Fruit fly (Drosophila melanogaster) S2 (cell line): ENCODE results near the gene CG12818.
"Not testable (repeated sequence)": the region's sequence is repeated elsewhere in the genome, so short reads cannot be mapped to it uniquely, and the experiment has no call there.

Source experiments
- CG8478 ChIP-seq: fragments of >200 bp; optimal IDR thresholded peaks from 2 replicates; lab custom pipeline; 2018
- CTCF ChIP-seq, 2 experiments: fragments of >200 bp; optimal IDR thresholded peaks; 2 replicates each; lab custom pipeline; 2018

CG12818 gene

DNA sequence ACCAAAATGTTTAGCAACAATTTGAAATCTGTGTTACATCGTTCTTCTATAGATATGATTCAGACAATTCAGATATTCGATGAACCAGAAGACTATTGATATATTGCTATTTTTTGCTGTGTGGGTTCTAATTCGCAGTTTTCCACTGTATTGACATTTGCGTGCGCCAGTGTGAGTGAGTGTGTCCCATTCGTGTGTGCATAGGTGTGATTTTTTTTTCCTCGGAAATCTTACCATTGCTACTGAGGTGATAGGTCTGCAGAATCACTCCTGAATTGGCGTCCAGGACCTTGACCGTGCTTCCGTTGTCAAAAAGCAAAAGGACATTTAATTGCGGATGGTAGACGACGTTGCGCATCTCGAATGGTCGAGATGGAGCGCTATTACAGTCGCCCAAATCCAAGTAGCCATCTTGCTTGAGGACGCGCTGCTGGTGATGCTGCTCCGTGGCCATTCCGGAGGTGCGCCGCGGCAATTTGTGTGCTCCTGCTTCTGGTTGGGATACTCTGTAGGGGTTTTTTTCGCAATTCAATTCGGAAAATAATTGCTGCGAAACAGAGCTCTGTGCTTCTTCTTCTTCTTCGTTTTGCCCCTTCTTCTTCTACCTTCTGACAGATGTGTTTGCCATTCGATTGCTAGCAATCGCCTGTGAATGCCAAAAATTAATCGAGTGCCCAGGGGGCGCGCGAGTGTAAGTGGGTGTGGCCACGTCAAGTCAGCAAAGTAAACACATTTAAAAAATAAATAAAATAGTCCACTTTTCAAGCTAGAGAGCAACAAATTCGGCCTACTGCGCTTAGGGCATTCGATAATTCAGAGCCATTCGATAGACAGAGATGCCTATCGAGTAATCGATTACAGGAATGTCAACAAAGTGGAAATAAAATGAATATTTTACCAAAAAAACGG, at the start of gene CG12818, which contains the start of gene Bruce:
CG12818 (plus strand) TSS at position 848 of the 909 bp plus-strand sequence.
Bruce (minus strand) TSS at position 620 of the 909 bp plus-strand sequence.
- TF ChIP-seq CTCF (optimal IDR thresholded peaks at IDR 0.05; lab: Kevin White, UChicago) (peak in 1 of 2 experiments; percentile 43), CG8478 (lab: Kevin White, UChicago) (no peak)

DNA sequence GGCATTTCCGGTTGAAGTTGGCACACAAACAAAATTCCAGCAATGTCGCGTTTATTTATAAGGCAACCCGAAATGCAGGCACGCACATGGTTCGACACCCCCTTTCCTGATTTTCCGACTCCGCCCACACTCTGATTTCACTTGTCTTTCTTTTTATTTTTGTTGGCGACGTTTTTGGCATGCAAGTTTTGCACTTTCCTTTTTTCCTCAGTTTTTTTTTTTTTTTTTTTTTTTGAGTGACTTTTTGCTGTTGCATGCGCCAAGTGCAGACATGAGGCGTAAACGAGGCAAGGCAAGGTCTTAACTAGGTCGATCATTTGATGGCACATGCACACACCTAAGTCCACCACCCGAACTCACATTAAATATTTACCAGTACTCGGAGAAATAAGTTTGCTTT, 49.3 kb upstream of the CG12818 start:
- no peak for TF ChIP-seq CG8478 (lab: Kevin White, UChicago)
- TF ChIP-seq CTCF (optimal IDR thresholded peaks at IDR 0.05; lab: Kevin White, UChicago): no peak

DNA sequence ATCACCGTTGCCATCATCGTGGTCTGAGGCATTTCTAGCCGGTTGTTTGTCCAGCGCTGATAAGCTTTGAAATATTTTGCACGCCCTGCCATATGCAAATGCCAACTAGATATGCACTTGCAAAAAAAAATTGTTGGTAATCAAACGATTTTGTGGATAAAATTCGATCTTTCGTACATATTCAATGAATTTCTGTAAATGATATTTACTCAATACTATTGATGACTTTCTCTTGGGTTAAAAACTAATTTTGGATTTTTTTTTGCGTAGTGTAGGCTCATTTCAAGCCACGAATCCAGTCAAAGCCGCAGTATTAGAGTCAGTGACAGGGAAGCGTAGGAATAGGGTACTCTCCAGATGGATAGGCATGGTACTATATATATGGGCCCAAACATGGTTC, 48.3 kb upstream of the CG12818 start:
- no peak for TF ChIP-seq CTCF (optimal IDR thresholded peaks at IDR 0.05; lab: Kevin White, UChicago)
- TF ChIP-seq CG8478 (lab: Kevin White, UChicago): no peak

DNA sequence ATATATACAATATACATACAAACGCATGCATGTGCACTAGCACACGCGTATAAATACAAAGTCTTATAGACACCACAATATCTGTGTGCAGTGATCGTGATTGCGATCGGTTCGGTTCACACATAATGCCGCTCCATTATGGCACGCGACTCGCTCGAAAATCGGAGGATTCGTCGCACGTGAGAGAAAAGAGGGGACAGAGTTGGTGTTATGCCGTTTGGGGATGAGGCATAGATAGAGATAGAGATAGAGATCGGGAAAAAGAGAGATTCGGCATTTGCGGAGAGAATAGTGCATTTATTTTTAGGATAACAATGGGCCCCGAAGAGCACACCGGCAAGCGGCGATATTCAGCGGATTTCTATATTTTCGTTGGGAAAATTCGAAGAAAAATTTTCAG, 47.2 kb upstream of the CG12818 start:
- TF ChIP-seq CTCF (optimal IDR thresholded peaks at IDR 0.05; lab: Kevin White, UChicago): no peak
- no peak for TF ChIP-seq CG8478 (lab: Kevin White, UChicago)

DNA sequence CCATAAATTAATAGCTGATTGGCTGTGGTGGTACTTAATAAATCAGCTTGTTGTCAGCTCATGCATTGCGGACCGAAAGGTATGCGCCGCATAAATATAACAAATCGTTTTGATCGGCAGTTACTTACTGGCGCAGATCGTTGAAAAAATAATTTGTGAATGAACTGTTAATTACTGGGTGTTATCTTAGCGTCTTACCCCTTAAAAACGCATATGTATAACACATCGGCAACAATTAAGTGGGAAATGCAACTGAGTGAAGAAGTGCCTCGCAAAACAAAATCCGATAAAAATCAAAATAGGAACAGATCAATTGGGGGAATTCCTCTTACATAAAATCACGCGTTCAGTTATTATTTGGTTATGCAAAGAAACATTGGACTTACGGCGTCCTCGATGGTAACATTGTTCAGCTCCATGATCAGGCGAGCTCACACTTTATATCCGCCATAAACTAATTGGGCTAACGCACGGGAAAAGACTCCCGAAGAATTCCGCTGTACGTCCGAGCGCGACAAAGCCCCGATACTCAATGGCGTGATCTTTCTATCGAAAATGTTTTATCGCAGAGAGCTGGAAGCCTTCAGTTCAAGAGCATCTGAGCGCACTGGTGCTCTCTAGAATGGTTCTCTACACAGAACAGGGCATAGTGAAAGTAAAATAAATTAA, 20.2 kb upstream of the CG12818 start, which contains the start of gene CG6293:
CG6293 (minus strand) TSS at position 538 of the 669 bp plus-strand sequence.
- TF ChIP-seq CTCF (optimal IDR thresholded peaks at IDR 0.05; lab: Kevin White, UChicago) (no peak), CG8478 (lab: Kevin White, UChicago) (no peak)

DNA sequence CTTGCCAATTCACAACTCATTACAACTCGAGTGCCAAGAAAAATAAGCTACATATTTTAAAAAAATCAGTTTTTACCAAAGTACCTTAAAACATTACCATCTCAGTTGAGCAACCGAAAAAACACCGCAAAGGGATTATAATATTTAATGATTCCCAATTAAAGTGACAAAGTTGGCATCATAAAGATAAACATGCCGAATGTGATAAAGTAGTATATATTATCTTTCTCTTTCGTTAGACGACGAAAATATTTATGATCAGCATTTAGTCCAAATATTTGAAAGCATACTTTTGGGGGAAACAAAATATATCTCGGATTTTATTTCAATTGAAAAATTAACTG, 19.7 kb upstream of the CG12818 start:
- TF ChIP-seq CG8478 (lab: Kevin White, UChicago) (no peak), CTCF (optimal IDR thresholded peaks at IDR 0.05; lab: Kevin White, UChicago) (no peak)

DNA sequence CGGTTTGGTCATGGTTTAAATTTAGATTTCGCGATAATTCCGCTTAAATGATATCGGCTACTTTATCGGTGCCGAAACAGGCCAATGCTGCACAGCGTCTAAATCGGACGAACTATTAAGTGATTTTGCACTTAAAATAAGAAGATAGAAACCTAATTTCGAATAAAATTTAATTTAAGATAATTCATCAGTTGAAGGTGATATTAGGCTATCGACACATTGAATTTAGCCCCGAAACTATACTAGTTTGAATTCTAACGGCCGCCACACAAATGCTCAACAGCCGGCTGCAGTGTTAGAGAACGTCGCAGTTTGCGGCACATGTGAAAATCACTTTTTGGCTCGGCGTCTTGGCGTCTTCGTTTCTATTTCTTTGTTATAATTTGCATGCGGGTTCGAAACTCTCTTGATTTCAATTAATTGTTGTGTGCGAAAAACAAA, 1.5 kb downstream of the CG12818 start, which contains the start of gene sle:
sle (plus strand) TSS at position 293 of the 441 bp plus-strand sequence.
- TF ChIP-seq CG8478 (lab: Kevin White, UChicago) (no peak), CTCF (optimal IDR thresholded peaks at IDR 0.05; lab: Kevin White, UChicago) (no peak)

DNA sequence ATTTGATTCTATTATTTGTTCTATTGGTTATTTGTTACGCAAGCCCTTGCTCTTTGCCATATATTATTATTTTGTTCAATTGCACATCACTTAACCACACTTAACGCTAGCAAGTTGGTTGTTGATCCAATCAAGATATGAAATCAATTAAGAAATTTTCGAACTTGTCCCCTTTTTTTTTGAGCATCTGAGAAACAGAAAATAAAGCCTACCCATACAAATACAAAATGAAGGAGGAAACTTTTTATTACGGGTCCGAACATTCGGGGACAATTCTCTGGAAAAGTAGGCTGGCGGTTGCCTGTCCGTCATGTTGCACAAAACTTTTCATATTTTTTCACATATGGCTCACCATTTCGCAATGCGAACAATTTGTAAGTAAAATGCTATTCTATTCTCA, 6.7 kb downstream of the CG12818 start, which contains the start of gene CG12592:
CG12592 (plus strand) TSS at position 301 of the 400 bp plus-strand sequence.
- TF ChIP-seq CTCF (optimal IDR thresholded peaks at IDR 0.05; lab: Kevin White, UChicago); CG8478 (lab: Kevin White, UChicago): not testable (repeated sequence)

DNA sequence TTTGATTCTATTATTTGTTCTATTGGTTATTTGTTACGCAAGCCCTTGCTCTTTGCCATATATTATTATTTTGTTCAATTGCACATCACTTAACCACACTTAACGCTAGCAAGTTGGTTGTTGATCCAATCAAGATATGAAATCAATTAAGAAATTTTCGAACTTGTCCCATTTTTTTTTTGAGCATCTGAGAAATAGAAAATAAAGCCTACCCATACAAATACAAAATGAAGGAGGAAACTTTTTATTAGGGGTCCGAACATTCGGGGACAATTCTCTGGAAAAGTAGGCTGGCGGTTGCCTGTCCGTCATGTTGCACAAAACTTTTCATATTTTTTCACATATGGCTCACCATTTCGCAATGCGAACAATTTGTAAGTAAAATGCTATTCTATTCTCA, 9.3 kb downstream of the CG12818 start, which contains the start of gene CG18545:
CG18545 (plus strand) TSS at position 301 of the 400 bp plus-strand sequence.
- TF ChIP-seq CTCF (optimal IDR thresholded peaks at IDR 0.05; lab: Kevin White, UChicago); CG8478 (lab: Kevin White, UChicago): not testable (repeated sequence)

DNA sequence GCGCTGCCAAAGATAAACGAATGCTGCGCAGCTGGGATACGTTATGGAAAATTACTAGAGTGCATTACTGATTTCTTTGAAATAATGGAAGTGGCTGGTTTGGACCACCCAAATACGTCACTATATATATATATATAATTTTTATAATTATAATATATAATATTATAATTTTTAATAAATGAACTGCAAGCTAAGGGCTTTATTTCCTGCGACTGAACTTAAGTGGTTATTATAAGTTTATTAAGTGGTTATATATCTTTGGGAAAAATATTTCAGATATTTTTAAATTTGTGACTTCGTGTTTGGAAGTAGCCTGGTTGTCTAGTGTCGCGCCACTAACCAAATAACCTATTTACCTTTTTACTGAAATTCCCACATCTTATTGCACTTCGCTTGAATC, 17.1 kb downstream of the CG12818 start, which contains the start of gene CG31406:
CG31406 (plus strand) TSS at position 301 of the 400 bp plus-strand sequence.
- not testable (repeated sequence) for TF ChIP-seq CTCF (optimal IDR thresholded peaks at IDR 0.05; lab: Kevin White, UChicago); CG8478 (lab: Kevin White, UChicago)

DNA sequence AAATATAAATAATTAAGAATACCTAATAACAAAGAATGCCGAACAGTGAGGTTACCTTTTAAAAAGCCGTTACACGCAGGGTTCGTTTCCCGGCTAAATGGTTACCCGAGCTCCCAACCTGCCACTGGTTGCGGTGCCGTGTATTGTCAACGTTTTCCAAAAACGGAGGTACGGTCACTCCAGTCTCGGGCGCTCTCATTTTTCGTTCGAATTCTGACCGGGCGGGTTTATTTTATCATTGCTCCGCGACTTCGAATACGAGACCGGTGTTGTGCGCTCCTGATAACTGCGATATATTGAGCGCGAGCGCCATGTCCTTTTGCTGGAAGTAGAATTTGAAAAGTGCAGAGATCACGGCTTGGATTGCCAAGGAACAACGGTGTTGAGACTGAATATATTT, 18.6 kb downstream of the CG12818 start, which contains the start of gene jumu:
jumu (plus strand) TSS at position 196 of the 400 bp plus-strand sequence.
- peak; percentile 13 to 66 for TF ChIP-seq CTCF (optimal IDR thresholded peaks at IDR 0.05; lab: Kevin White, UChicago)
- TF ChIP-seq CG8478 (lab: Kevin White, UChicago): no peak

DNA sequence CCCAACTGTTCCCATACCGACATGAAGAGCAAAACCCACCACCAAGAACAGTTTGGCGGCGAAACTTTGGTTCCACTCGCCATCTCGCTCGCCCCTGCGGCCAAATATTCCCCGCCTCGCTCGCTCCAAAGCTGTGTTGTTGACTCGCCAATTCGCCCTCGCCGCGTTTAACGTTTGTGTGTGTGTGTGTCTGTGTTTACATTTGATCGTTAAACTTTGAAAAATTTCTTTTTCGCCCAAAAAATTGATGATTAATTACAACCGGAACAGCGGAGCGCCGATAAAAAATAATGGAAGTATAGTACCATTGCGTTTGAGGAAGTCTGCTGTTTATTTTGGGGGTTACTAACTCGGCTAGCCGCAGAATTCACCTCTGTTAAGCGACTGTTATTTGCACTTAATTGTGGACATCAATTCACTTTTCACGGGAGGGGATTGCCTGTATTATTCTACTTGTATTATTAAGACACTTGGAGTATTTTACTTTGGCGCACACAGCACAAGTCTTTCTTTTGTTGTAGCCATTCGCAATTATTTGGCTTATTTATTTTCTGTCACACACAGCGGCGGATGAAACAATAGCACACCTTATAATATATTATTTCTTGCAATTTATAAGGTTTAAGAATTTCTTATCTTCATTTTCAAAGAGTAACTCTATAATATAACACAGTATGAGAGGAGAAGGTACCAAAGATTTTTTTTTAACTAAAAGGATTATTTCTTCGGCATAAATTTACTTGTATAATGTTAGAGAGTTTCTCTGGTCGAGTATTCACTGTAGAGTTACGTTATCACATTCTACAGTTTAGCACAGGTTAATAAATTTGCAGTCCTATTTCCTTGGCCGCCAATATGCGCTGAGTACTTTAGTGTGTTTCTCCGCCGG, 19.6 kb downstream of the CG12818 start:
- TF ChIP-seq CTCF (optimal IDR thresholded peaks at IDR 0.05; lab: Kevin White, UChicago) (no peak), CG8478 (lab: Kevin White, UChicago) (no peak)

DNA sequence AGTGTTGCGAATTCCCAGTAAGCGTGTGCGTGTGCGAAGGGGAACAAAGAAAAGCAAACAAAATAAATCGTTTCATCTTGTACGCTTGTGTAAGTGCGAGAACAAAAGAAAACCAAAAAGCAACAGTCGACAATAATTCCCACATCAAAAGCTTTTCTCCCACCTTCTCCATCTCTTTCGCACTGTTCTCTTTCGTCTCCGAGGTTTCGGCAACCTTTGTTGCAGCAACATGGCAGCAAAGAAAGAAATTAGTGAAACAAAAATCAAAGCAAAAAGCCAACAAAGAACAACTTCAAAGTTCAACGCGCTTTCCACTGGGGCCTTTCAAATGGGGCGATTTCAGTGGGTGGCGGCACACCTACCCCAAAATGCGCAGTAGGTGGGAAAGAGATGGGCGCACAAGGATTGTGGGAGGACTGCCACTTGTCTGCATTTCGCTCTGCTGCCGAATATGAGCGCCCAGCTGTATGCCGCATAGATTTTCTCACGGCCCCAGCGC, 20.6 kb downstream of the CG12818 start:
- TF ChIP-seq CTCF (optimal IDR thresholded peaks at IDR 0.05; lab: Kevin White, UChicago): no peak
- no peak for TF ChIP-seq CG8478 (lab: Kevin White, UChicago)
